Worm (Caenorhabditis elegans): ENCODE results near the gene K08F4.12.

The K08F4.12 gene

DNA sequence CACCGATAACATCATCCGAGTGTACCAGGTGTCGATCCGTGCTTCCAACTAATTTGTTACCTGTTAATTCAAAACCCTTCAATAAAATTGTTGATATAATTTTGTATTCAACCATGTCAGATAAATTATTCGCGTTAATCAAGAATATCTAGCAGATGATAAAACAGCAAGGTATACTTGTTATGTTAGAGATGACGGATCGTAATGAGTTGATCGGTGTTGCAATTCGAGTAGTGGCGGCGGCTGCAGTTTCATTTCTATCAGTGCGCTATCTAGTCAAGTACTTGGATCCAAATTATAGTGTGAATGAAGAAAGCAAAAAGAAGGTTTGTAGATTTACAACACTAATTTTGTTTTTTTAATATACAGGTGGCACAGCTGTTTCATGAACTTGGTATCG is 39.9 kb downstream of the K08F4.12 start, which contains the start of gene mspn-1:
mspn-1 (plus strand) TSS at position 190 of the 400 bp plus-strand sequence.
- TF ChIP-seq ceh-83 (GFP tag; optimal IDR thresholded peaks at IDR 0.05) (no peak), hlh-1 (tag; optimal IDR thresholded peaks at IDR 0.05) (no peak), ceh-39 (tag; optimal IDR thresholded peaks at IDR 0.05) (no peak), nhr-12 (tag; optimal IDR thresholded peaks at IDR 0.05) (no peak), sptf-1 (tag; optimal IDR thresholded peaks at IDR 0.05) (no peak), mep-1 (tag; optimal IDR thresholded peaks at IDR 0.05) (no peak), cnd-1 (tag; optimal IDR thresholded peaks at IDR 0.05) (no peak)

DNA sequence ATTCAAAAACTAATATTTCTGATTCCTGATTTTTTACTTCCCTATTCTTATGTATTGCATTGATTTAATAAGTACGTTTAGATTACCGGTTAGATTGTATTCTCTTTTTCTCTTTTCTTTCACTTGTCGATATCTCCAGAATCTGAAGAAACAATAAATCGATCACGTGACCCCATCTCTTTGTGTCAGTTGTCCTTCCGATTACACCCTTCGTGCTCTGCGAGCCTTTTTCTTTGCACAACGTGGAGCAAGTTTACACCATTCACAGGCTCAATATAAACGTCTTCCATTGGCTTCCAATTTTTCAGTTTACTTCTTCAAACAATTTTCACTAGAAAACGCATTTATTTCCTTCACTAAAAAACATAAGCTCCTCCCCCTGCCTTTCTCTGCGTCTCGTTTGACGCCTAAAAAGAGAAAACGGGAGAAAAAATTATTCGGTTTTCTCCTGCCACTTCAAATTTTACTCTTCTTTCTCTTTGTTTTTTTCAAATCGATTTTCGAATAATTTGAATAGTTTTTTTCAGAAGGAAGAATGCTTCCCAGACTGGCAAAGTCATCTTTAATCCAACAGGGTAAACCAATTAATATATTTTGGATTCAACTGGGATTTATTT is 42.3 kb downstream of the K08F4.12 start, which contains the start of gene gta-1:
gta-1 (plus strand) TSS at position 528 of the 617 bp plus-strand sequence.
- TF ChIP-seq lin-32 (GFP tag; optimal IDR thresholded peaks at IDR 0.05) (no peak), blmp-1 (tag; optimal IDR thresholded peaks at IDR 0.05) (no peak), nhr-2 (tag; optimal IDR thresholded peaks at IDR 0.05) (no peak), unc-120 (tag; optimal IDR thresholded peaks at IDR 0.05; ENCODE audit: poor library complexity, severe bottlenecking) (peak; percentile 42), mab-5 (tag; optimal IDR thresholded peaks at IDR 0.05) (no peak), ceh-43 (GFP tag; optimal IDR thresholded peaks at IDR 0.05) (no peak), ces-1 (GFP tag; optimal IDR thresholded peaks at IDR 0.05) (peak; percentile 35), hlh-1 (tag; optimal IDR thresholded peaks at IDR 0.05) (peak; percentile 98), unc-62 (GFP tag; optimal IDR thresholded peaks at IDR 0.05) (peak; percentile 44), unc-39 (tag; optimal IDR thresholded peaks at IDR 0.05) (no peak)

DNA sequence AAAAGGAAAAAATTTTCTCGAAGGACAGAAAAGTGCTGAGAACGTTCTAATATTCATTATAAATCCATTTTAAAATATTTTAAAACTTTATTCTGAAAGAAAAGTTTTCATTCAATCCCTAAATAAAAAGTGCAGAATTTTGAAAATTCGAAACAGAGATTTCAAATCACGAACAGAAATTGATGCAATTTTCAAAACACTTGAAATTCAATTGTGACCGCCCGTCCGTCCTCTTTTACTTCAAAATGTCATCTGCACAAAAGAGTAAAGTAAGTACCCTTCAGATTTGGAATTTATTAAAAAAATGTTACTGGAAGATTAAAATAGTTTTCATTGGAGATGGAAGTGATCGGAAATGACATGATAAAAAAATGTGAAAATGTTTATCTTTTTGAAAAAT is 50.6 kb downstream of the K08F4.12 start:
- TF ChIP-seq sptf-1 (tag; optimal IDR thresholded peaks at IDR 0.05), result no peak
- no peak for TF ChIP-seq nhr-28 (tag; optimal IDR thresholded peaks at IDR 0.05)
- peak; percentile 87 for TF ChIP-seq ces-1 (GFP tag; optimal IDR thresholded peaks at IDR 0.05)
